Worm (Caenorhabditis elegans) whole organism, early embryonic: Measurements from ENCODE around the gene F38A5.2.

Experiments used
- ama-1 ChIP-seq: fragments of 150-350 bp; optimal IDR thresholded peaks from 2 replicates; lab custom pipeline; 2014
- ceh-13 ChIP-seq: fragments of 200-800 bp; sonication (Bioruptor generic); optimal IDR thresholded peaks from 2 replicates; lab custom pipeline; 2018; ENCODE audit warnings: mild to moderate bottlenecking, missing genetic modification characterization, missing compliant biosample characterization
- scrt-1 ChIP-seq: fragments of 200-800 bp; sonication (Bioruptor generic); IDR thresholded peaks from 2 replicates; pipeline ENCODE4 v1.3.6; 2022; ENCODE audit warnings: missing genetic modification characterization, missing compliant biosample characterization
- tbx-11 ChIP-seq: fragments of 200-800 bp; sonication (Bioruptor generic); IDR thresholded peaks from 2 replicates; pipeline ENCODE4 v1.3.6; 2022; ENCODE audit warnings: missing genetic modification characterization, missing compliant biosample characterization

DNA sequence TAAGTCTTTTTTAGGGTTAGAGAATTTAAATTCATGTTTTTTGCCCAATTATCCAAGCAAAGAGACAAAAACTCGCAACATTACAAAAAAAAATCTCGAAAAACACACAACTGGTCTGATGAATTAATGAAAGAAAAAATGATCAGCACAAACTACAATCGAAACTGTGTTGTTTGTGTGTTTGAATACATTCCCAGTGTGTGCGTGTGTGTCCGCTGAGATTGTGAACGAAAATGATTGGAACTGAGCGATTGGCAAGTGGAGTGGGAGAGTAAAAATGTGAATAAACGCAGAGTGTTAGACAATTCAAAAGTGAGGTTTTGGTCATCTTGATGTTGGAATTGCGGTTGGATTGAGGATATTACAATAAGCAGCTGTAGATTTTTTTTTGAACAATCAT, 21.4 kb upstream of the F38A5.2 start:
- no peak for TF ChIP-seq tbx-11 (GFP tag; lab: Robert Waterston, UW)
- TF ChIP-seq ama-1 (lab: Kevin White, UChicago) = no peak
- TF ChIP-seq scrt-1 (GFP tag; lab: Robert Waterston, UW) = no peak
- TF ChIP-seq ceh-13 (GFP tag; lab: Kevin White, UChicago) = no peak
